Worm (Caenorhabditis elegans) whole organism, L1 larva: ENCODE measurements around the gene rpi-2.

Experiments used
- C04F5.9 ChIP-seq: sonication (generic microtip); optimal IDR thresholded peaks from 2 replicates; lab custom pipeline; 2016; ENCODE audit warnings: missing genetic modification characterization, missing compliant biosample characterization
- C16A3.4 ChIP-seq: fragments of 150-350 bp; optimal IDR thresholded peaks from 2 replicates; lab custom pipeline; 2014; ENCODE audit warnings: missing biosample characterization, missing genetic modification characterization
- aha-1 ChIP-seq: fragments of 150-350 bp; optimal IDR thresholded peaks from 2 replicates; lab custom pipeline; 2014; ENCODE audit warnings: missing biosample characterization, missing genetic modification characterization
- alr-1 ChIP-seq: fragments of 200-800 bp; sonication (Bioruptor generic); optimal IDR thresholded peaks from 2 replicates; lab custom pipeline; 2018; ENCODE audit warnings: borderline replicate concordance, mild to moderate bottlenecking, missing genetic modification characterization, missing compliant biosample characterization
- aly-2 ChIP-seq: fragments of 150-350 bp; optimal IDR thresholded peaks from 2 replicates; lab custom pipeline; 2014; ENCODE audit warnings: missing biosample characterization, missing genetic modification characterization
- ama-1 ChIP-seq: fragments of 150-350 bp; optimal IDR thresholded peaks from 2 replicates; lab custom pipeline; 2014
- ceh-82 ChIP-seq, 3 experiments: fragments of 150-350 bp in 1 of 3; sonication (generic microtip) in 2 of 3; optimal IDR thresholded peaks; 2 replicates each; lab custom pipeline; 2014 to 2017; ENCODE audit warnings: missing biosample characterization in 3 of 3, missing genetic modification characterization in 3 of 3
- ceh-88 ChIP-seq: fragments of 200-800 bp; sonication (Bioruptor generic); IDR thresholded peaks from 2 replicates; pipeline ENCODE4 v1.3.6; 2022; ENCODE audit warnings: missing genetic modification characterization, missing compliant biosample characterization
- ceh-90 ChIP-seq: sonication (generic microtip); optimal IDR thresholded peaks from 2 replicates; lab custom pipeline; 2016; ENCODE audit warnings: missing genetic modification characterization, missing compliant biosample characterization
- ces-1 ChIP-seq: fragments of 150-350 bp; optimal IDR thresholded peaks from 2 replicates; lab custom pipeline; 2014; ENCODE audit warnings: missing biosample characterization, missing genetic modification reagents, missing genetic modification characterization
- efl-1 ChIP-seq, 4 experiments: fragments of 150-350 bp; optimal IDR thresholded peaks in 3 of 4; peaks in 1 of 4; 1 replicate in 1 of 4; 2 replicates in 3 of 4; lab custom pipeline; 2014; ENCODE audit warnings: missing biosample characterization in 2 of 4, missing genetic modification characterization in 2 of 4, missing genetic modification reagents in 2 of 4
- egl-27 ChIP-seq, 2 experiments: fragments of 150-350 bp in 1 of 2; sonication (generic microtip); optimal IDR thresholded peaks; 3 replicates each; lab custom pipeline; 2017 to 2018; ENCODE audit warnings: missing biosample characterization in 2 of 2, missing genetic modification characterization in 2 of 2, missing genetic modification reagents in 2 of 2
- elt-2 ChIP-seq: sonication (generic microtip); optimal IDR thresholded peaks from 2 replicates; lab custom pipeline; 2016; ENCODE audit warnings: missing genetic modification characterization, mild to moderate bottlenecking, inconsistent platforms, missing compliant biosample characterization, missing genetic modification reagents
- elt-3 ChIP-seq, 6 experiments: fragments of 150-350 bp in 1 of 6; sonication (generic microtip); optimal IDR thresholded peaks; 2 replicates each; lab custom pipeline; 2017 to 2018; ENCODE audit warnings: missing biosample characterization in 6 of 6, missing genetic modification characterization in 6 of 6, inconsistent platforms in 1 of 6
- fkh-10 ChIP-seq: sonication (generic microtip); optimal IDR thresholded peaks from 2 replicates; lab custom pipeline; 2017; ENCODE audit warnings: missing biosample characterization, missing genetic modification reagents, missing genetic modification characterization
- fkh-8 ChIP-seq: sonication (generic microtip); optimal IDR thresholded peaks from 2 replicates; lab custom pipeline; 2016; ENCODE audit warnings: mild to moderate bottlenecking, missing genetic modification characterization, missing compliant biosample characterization
- fos-1 ChIP-seq: fragments of 150-350 bp; optimal IDR thresholded peaks from 2 replicates; lab custom pipeline; 2014; ENCODE audit warnings: missing biosample characterization, missing genetic modification characterization
- hlh-17 ChIP-seq: fragments of 200-800 bp; sonication (Bioruptor generic); optimal IDR thresholded peaks from 2 replicates; lab custom pipeline; 2018; ENCODE audit warnings: missing genetic modification characterization, mild to moderate bottlenecking, missing compliant biosample characterization, moderate library complexity, borderline replicate concordance
- hlh-4 ChIP-seq: sonication (generic microtip); optimal IDR thresholded peaks from 2 replicates; lab custom pipeline; 2016; ENCODE audit warnings: mild to moderate bottlenecking, missing genetic modification characterization, missing compliant biosample characterization
- hpl-2 ChIP-seq: fragments of 150-350 bp; optimal IDR thresholded peaks from 2 replicates; lab custom pipeline; 2014; ENCODE audit warnings: missing biosample characterization, missing genetic modification reagents, missing genetic modification characterization
- irx-1 ChIP-seq: sonication (generic microtip); optimal IDR thresholded peaks from 2 replicates; lab custom pipeline; 2016; ENCODE audit warnings: missing genetic modification characterization, missing compliant biosample characterization
- jun-1 ChIP-seq: fragments of 150-350 bp; optimal IDR thresholded peaks from 2 replicates; lab custom pipeline; 2014; ENCODE audit warnings: missing biosample characterization, missing genetic modification reagents, missing genetic modification characterization
- lin-13 ChIP-seq: fragments of 150-350 bp; optimal IDR thresholded peaks from 2 replicates; lab custom pipeline; 2014; ENCODE audit warnings: missing biosample characterization, missing genetic modification reagents, missing genetic modification characterization
- lin-14 ChIP-seq: fragments of 200-800 bp; sonication (Bioruptor generic); optimal IDR thresholded peaks from 2 replicates; lab custom pipeline; 2018; ENCODE audit warnings: mild to moderate bottlenecking, missing genetic modification characterization, moderate library complexity, missing compliant biosample characterization
- lin-39 ChIP-seq: fragments of 150-350 bp; optimal IDR thresholded peaks from 2 replicates; lab custom pipeline; 2014; ENCODE audit warnings: missing biosample characterization, missing genetic modification reagents, missing genetic modification characterization
- lir-3 ChIP-seq: sonication (generic microtip); optimal IDR thresholded peaks from 2 replicates; lab custom pipeline; 2016; ENCODE audit warnings: mild to moderate bottlenecking, missing genetic modification characterization, moderate library complexity, missing compliant biosample characterization; ENCODE audit not compliant: poor library complexity
- lsy-2 ChIP-seq, 2 experiments: fragments of 150-350 bp; optimal IDR thresholded peaks; 2 replicates each; lab custom pipeline; 2014; ENCODE audit warnings: missing biosample characterization in 2 of 2, missing genetic modification characterization in 2 of 2
- mef-2 ChIP-seq: fragments of 150-350 bp; optimal IDR thresholded peaks from 2 replicates; lab custom pipeline; 2014; ENCODE audit warnings: missing biosample characterization, missing genetic modification characterization
- mep-1 ChIP-seq: fragments of 150-350 bp; optimal IDR thresholded peaks from 2 replicates; lab custom pipeline; 2014; ENCODE audit warnings: missing biosample characterization, missing genetic modification characterization
- nhr-11 ChIP-seq: fragments of 150-350 bp; optimal IDR thresholded peaks from 2 replicates; lab custom pipeline; 2014; ENCODE audit warnings: missing biosample characterization, missing genetic modification characterization
- nhr-12 ChIP-seq: sonication (generic microtip); optimal IDR thresholded peaks from 2 replicates; lab custom pipeline; 2017; ENCODE audit warnings: missing biosample characterization, missing genetic modification characterization
- nhr-19 ChIP-seq: fragments of 200-800 bp; sonication (Bioruptor generic); conservative IDR thresholded peaks from 2 replicates; pipeline ENCODE4 v1.3.6; 2022; ENCODE audit warnings: missing genetic modification characterization, missing compliant biosample characterization
- nhr-20 ChIP-seq: sonication (generic microtip); optimal IDR thresholded peaks from 2 replicates; lab custom pipeline; 2016; ENCODE audit warnings: mild to moderate bottlenecking, missing genetic modification characterization, missing compliant biosample characterization
- nhr-237 ChIP-seq: fragments of 150-350 bp; optimal IDR thresholded peaks from 2 replicates; lab custom pipeline; 2014; ENCODE audit warnings: missing biosample characterization, missing genetic modification characterization
- nhr-28 ChIP-seq: fragments of 150-350 bp; optimal IDR thresholded peaks from 2 replicates; lab custom pipeline; 2014; ENCODE audit warnings: missing biosample characterization, missing genetic modification characterization
- nhr-71 ChIP-seq: sonication (generic microtip); optimal IDR thresholded peaks from 2 replicates; lab custom pipeline; 2016; ENCODE audit warnings: mild to moderate bottlenecking, missing genetic modification characterization, moderate library complexity, missing compliant biosample characterization
- nhr-76 ChIP-seq: sonication (generic microtip); optimal IDR thresholded peaks from 2 replicates; lab custom pipeline; 2017; ENCODE audit warnings: missing biosample characterization, missing genetic modification characterization
- nhr-77 ChIP-seq: fragments of 150-350 bp; optimal IDR thresholded peaks from 2 replicates; lab custom pipeline; 2014; ENCODE audit warnings: missing biosample characterization, missing genetic modification characterization
- nhr-90 ChIP-seq: sonication (generic microtip); optimal IDR thresholded peaks from 2 replicates; lab custom pipeline; 2016; ENCODE audit warnings: mild to moderate bottlenecking, missing genetic modification characterization, missing compliant biosample characterization; ENCODE audit not compliant: poor library complexity
- pag-3 ChIP-seq: sonication (generic microtip); optimal IDR thresholded peaks from 2 replicates; lab custom pipeline; 2017; ENCODE audit warnings: missing genetic modification characterization, mild to moderate bottlenecking, missing compliant biosample characterization, antibody characterized with exemption, borderline replicate concordance; ENCODE audit not compliant: insufficient read depth
- pqm-1 ChIP-seq: sonication (generic microtip); optimal IDR thresholded peaks from 3 replicates; lab custom pipeline; 2017; ENCODE audit warnings: missing biosample characterization, missing genetic modification characterization
- snpc-4 ChIP-seq: fragments of 150-350 bp; optimal IDR thresholded peaks from 2 replicates; lab custom pipeline; 2014; ENCODE audit warnings: missing biosample characterization, missing genetic modification characterization
- sptf-1 ChIP-seq: fragments of 150-350 bp; optimal IDR thresholded peaks from 2 replicates; lab custom pipeline; 2014; ENCODE audit warnings: missing biosample characterization, missing genetic modification characterization
- sup-37 ChIP-seq: fragments of 200-800 bp; sonication (Bioruptor generic); optimal IDR thresholded peaks from 2 replicates; lab custom pipeline; 2018; ENCODE audit warnings: mild to moderate bottlenecking, missing genetic modification characterization, missing compliant biosample characterization
- swsn-7 ChIP-seq: sonication (generic microtip); optimal IDR thresholded peaks from 2 replicates; lab custom pipeline; 2016; ENCODE audit warnings: missing genetic modification characterization, missing compliant biosample characterization
- tbx-2 ChIP-seq: sonication (generic microtip); optimal IDR thresholded peaks from 2 replicates; lab custom pipeline; 2016; ENCODE audit warnings: missing genetic modification characterization, missing compliant biosample characterization
- tlp-1 ChIP-seq: fragments of 150-350 bp; optimal IDR thresholded peaks from 2 replicates; lab custom pipeline; 2014; ENCODE audit warnings: missing biosample characterization, missing genetic modification characterization
- unc-130 ChIP-seq: fragments of 150-350 bp; optimal IDR thresholded peaks from 2 replicates; lab custom pipeline; 2017; ENCODE audit warnings: missing biosample characterization, missing genetic modification characterization, inconsistent platforms
- unc-62 ChIP-seq: fragments of 150-350 bp; optimal IDR thresholded peaks from 2 replicates; lab custom pipeline; 2014; ENCODE audit warnings: missing biosample characterization, missing genetic modification reagents, missing genetic modification characterization
- xbp-1 ChIP-seq: sonication (generic microtip); optimal IDR thresholded peaks from 2 replicates; lab custom pipeline; 2016; ENCODE audit warnings: missing genetic modification characterization, missing compliant biosample characterization
- ztf-11 ChIP-seq, 2 experiments: sonication (generic microtip); optimal IDR thresholded peaks; 2 replicates each; lab custom pipeline; 2016 to 2017; ENCODE audit warnings: missing genetic modification characterization in 2 of 2, missing biosample characterization in 1 of 2, missing compliant biosample characterization in 1 of 2

Gene rpi-2

DNA sequence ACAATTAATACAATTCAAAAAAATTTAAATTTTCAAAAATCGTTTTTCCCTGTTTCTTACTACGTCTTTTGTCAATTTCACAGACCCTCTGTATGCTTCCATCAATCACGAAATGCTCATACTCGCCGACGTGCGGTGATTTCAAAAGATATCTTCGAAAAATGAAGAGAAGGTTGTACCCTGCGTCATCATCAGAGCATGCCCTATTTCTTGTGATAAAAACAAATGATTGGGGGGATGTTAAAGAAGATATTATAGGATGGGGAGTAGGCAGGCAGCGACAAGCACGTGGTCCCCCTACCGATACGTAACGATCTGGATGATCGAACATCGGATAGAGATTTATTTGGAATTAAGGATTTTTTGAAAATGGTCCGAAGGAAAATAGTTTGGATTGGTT, 47.5 kb downstream of the rpi-2 start (continued):
- TF ChIP-seq lin-39 (tag; lab: Kevin White, UChicago), result no peak
- no peak for TF ChIP-seq hlh-17 (GFP tag; lab: Kevin White, UChicago)
- TF ChIP-seq xbp-1, result no peak

DNA sequence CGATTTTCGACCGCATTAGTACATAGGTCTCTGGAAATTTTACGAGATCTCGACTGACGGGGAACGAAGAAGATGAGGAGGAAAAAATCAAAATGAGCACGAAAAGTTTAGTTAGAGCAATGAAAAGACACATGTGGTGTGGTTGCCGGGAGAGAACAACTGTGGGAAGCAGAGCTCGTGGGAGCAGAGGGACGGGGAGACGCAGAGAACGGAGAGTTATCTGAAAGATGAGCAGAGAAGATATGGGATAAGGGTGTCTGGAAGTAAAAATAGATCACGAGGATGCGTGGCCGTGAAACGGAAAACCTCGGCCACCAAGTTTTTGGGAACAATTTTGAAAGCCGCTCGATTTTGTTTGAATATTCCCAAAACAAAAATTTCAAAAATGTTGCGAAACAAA, 50.5 kb downstream of the rpi-2 start, which contains the start of gene Y41D4A.7:
Y41D4A.7 (minus strand) TSS at position 18 of the 400 bp plus-strand sequence.
- TF ChIP-seq fkh-8 (tag; lab: Kevin White, UChicago) (no peak), ztf-11 (tag; optimal IDR thresholded peaks at IDR 0.05; lab: Kevin White, UChicago) (no peak), snpc-4 (no peak), nhr-77 (tag; lab: Kevin White, UChicago) (no peak), lin-14 (peak; percentile 57), nhr-76 (no peak), aly-2 (tag; lab: Kevin White, UChicago) (no peak), ceh-82 (tag; optimal IDR thresholded peaks at IDR 0.05; lab: Kevin White, UChicago) (no peak), lin-39 (tag; lab: Kevin White, UChicago) (no peak), mep-1 (tag; lab: Kevin White, UChicago) (no peak), elt-2 (no peak), pag-3 (no peak), lin-13 (GFP tag; lab: Kevin White, UChicago) (peak; percentile 20), nhr-28 (no peak), aha-1 (no peak), swsn-7 (tag; lab: Kevin White, UChicago) (peak; percentile 13), fkh-10 (GFP tag; lab: Kevin White, UChicago) (no peak), nhr-19 (peak; percentile 54), nhr-90 (no peak), pqm-1 (tag; lab: Kevin White, UChicago) (no peak), alr-1 (tag; lab: Kevin White, UChicago) (no peak), fos-1 (no peak), hlh-17 (GFP tag; lab: Kevin White, UChicago) (no peak), nhr-11 (no peak), efl-1 (optimal IDR thresholded peaks at IDR 0.05; lab: Kevin White, UChicago) (peak in 1 of 2 experiments; percentile 14), efl-1 (GFP tag; optimal IDR thresholded peaks at IDR 0.05 in 1 of 2; lab: Kevin White, UChicago) (peak in 1 of 2 experiments; percentile 12), lir-3 (tag; lab: Kevin White, UChicago) (peak; percentile 38), nhr-237 (tag; lab: Kevin White, UChicago) (no peak), ceh-88 (GFP tag; lab: Robert Waterston, UW) (no peak), sup-37 (GFP tag; lab: Kevin White, UChicago) (no peak), jun-1 (tag; lab: Kevin White, UChicago) (no peak), hlh-4 (tag; lab: Kevin White, UChicago) (no peak), sptf-1 (tag; lab: Kevin White, UChicago) (no peak), unc-130 (tag; lab: Kevin White, UChicago) (peak; percentile 46), nhr-20 (tag; lab: Kevin White, UChicago) (peak; percentile 27), tbx-2 (tag; lab: Kevin White, UChicago) (peak; percentile 16), elt-3 (tag; optimal IDR thresholded peaks at IDR 0.05; lab: Kevin White, UChicago) (no peak), nhr-71 (peak; percentile 74), mef-2 (tag; lab: Kevin White, UChicago) (no peak), ces-1 (GFP tag; lab: Kevin White, UChicago) (no peak), lsy-2 (tag; optimal IDR thresholded peaks at IDR 0.05; lab: Kevin White, UChicago) (peak; percentile 47 to 49), ceh-90 (tag; lab: Kevin White, UChicago) (peak; percentile 16), C16A3.4 (tag; lab: Kevin White, UChicago) (no peak), hpl-2 (GFP tag; lab: Kevin White, UChicago) (no peak), ama-1 (lab: Kevin White, UChicago) (no peak), irx-1 (no peak), C04F5.9 (tag; lab: Kevin White, UChicago) (no peak), unc-62 (GFP tag; lab: Kevin White, UChicago) (no peak), nhr-12 (no peak), tlp-1 (tag; lab: Kevin White, UChicago) (no peak), egl-27 (tag; optimal IDR thresholded peaks at IDR 0.05; lab: Kevin White, UChicago) (no peak), xbp-1 (peak; percentile 22)
